Worm (Caenorhabditis elegans): ENCODE data around the gene ttr-35.

- TF ChIP-seq him-1 (tag; optimal IDR thresholded peaks at IDR 0.05) (no peak), W03F9.2 (tag; optimal IDR thresholded peaks at IDR 0.05) (no peak), dao-5 (tag; optimal IDR thresholded peaks at IDR 0.05) (no peak)
Observed at ce11 chrX:6510627-6511026, 1.5 kb upstream of the ttr-35 start, which contains the start of gene ttr-36.

All from whole organism, L4/young adult.